Fruit fly (Drosophila melanogaster): ENCODE measurements around the gene CG11630.

Gene CG11630

dm6 chr2L:21783965-21784364 lies at the start of gene CG11630:
Gene CG11630 (minus strand): TSS chr2L:21784065.
- no peak for TF ChIP-seq noc (tag; optimal IDR thresholded peaks at IDR 0.05)

- peak; percentile 16 for TF ChIP-seq noc (tag; optimal IDR thresholded peaks at IDR 0.05)
Measured at dm6 chr2L:21832200-21832831, 48.5 kb upstream of the CG11630 start.

- TF ChIP-seq noc (tag; optimal IDR thresholded peaks at IDR 0.05): no peak
Measured at dm6 chr2L:21830317-21830716, 46.5 kb upstream of the CG11630 start.

- no peak for TF ChIP-seq noc (tag; optimal IDR thresholded peaks at IDR 0.05)
Measured at dm6 chr2L:21828791-21829184, 44.9 kb upstream of the CG11630 start.

dm6 chr2L:21827900-21828790 lies 44.3 kb upstream of the CG11630 start, which contains the start of gene tsh:
Gene tsh (plus strand): TSS chr2L:21828593.
- TF ChIP-seq noc (tag; optimal IDR thresholded peaks at IDR 0.05): no peak

- TF ChIP-seq noc (tag; optimal IDR thresholded peaks at IDR 0.05): no peak
Measured at dm6 chr2L:21819386-21819785, 35.5 kb upstream of the CG11630 start.

dm6 chr2L:21810098-21810497 lies 26.2 kb upstream of the CG11630 start:
- no peak for TF ChIP-seq noc (tag; optimal IDR thresholded peaks at IDR 0.05)

- TF ChIP-seq noc (tag; optimal IDR thresholded peaks at IDR 0.05): no peak
Measured at dm6 chr2L:21806875-21807274, 23.0 kb upstream of the CG11630 start.

- TF ChIP-seq noc (tag; optimal IDR thresholded peaks at IDR 0.05): no peak
Measured at dm6 chr2L:21806359-21806758, 22.5 kb upstream of the CG11630 start.

dm6 chr2L:21804105-21804504 lies 20.2 kb upstream of the CG11630 start:
- no peak for TF ChIP-seq noc (tag; optimal IDR thresholded peaks at IDR 0.05)

dm6 chr2L:21795342-21795874 lies 11.5 kb upstream of the CG11630 start, which contains the start of gene CG31612:
Gene CG31612 (minus strand): TSS chr2L:21795447.
- no peak for TF ChIP-seq noc (tag; optimal IDR thresholded peaks at IDR 0.05)

- peak; percentile 94 for TF ChIP-seq noc (tag; optimal IDR thresholded peaks at IDR 0.05)
Measured at dm6 chr2L:21794547-21795341, 10.9 kb upstream of the CG11630 start.

- no peak for TF ChIP-seq noc (tag; optimal IDR thresholded peaks at IDR 0.05)
Measured at dm6 chr2L:21792831-21793230, 9.0 kb upstream of the CG11630 start.

dm6 chr2L:21791980-21792379 lies 8.1 kb upstream of the CG11630 start:
- no peak for TF ChIP-seq noc (tag; optimal IDR thresholded peaks at IDR 0.05)

dm6 chr2L:21789456-21790065 lies 5.7 kb upstream of the CG11630 start:
- no peak for TF ChIP-seq noc (tag; optimal IDR thresholded peaks at IDR 0.05)

All from whole organism, larva.